Worm (Caenorhabditis elegans) whole organism, L1 larva: ENCODE data around the gene dgk-4.

Source experiments
- C04F5.9 ChIP-seq: sonication (generic microtip); optimal IDR thresholded peaks from 2 replicates; lab custom pipeline; 2016; ENCODE audit warnings: missing genetic modification characterization, missing compliant biosample characterization
- C16A3.4 ChIP-seq: fragments of 150-350 bp; optimal IDR thresholded peaks from 2 replicates; lab custom pipeline; 2014; ENCODE audit warnings: missing biosample characterization, missing genetic modification characterization
- F16B12.6 ChIP-seq: fragments of 150-350 bp; optimal IDR thresholded peaks from 2 replicates; lab custom pipeline; 2014; ENCODE audit warnings: missing biosample characterization, missing genetic modification characterization
- Y116A8C.19 ChIP-seq: sonication (generic microtip); optimal IDR thresholded peaks from 2 replicates; lab custom pipeline; 2016; ENCODE audit warnings: missing compliant biosample characterization, missing genetic modification characterization, borderline replicate concordance
- aha-1 ChIP-seq: fragments of 150-350 bp; optimal IDR thresholded peaks from 2 replicates; lab custom pipeline; 2014; ENCODE audit warnings: missing biosample characterization, missing genetic modification characterization
- blmp-1 ChIP-seq: fragments of 150-350 bp; optimal IDR thresholded peaks from 2 replicates; lab custom pipeline; 2014; ENCODE audit warnings: missing biosample characterization, missing genetic modification characterization
- ceh-63 ChIP-seq: fragments of 200-800 bp; sonication (Bioruptor generic); optimal IDR thresholded peaks from 2 replicates; lab custom pipeline; 2018; ENCODE audit warnings: mild to moderate bottlenecking, missing genetic modification characterization, missing compliant biosample characterization
- ceh-8 ChIP-seq: fragments of 200-800 bp; sonication (Bioruptor generic); optimal IDR thresholded peaks from 2 replicates; lab custom pipeline; 2018; ENCODE audit warnings: mild to moderate bottlenecking, missing genetic modification characterization, moderate library complexity, missing compliant biosample characterization
- ceh-82 ChIP-seq, 3 experiments: fragments of 150-350 bp in 1 of 3; sonication (generic microtip) in 2 of 3; optimal IDR thresholded peaks; 2 replicates each; lab custom pipeline; 2014 to 2017; ENCODE audit warnings: missing biosample characterization in 3 of 3, missing genetic modification characterization in 3 of 3
- ces-1 ChIP-seq: fragments of 150-350 bp; optimal IDR thresholded peaks from 2 replicates; lab custom pipeline; 2014; ENCODE audit warnings: missing biosample characterization, missing genetic modification reagents, missing genetic modification characterization
- dpl-1 ChIP-seq, 3 experiments: fragments of 150-350 bp in 2 of 3; sonication (generic microtip) in 1 of 3; optimal IDR thresholded peaks; 2 replicates each; lab custom pipeline; 2014 to 2017; ENCODE audit warnings: missing biosample characterization in 3 of 3, missing genetic modification characterization in 3 of 3, missing genetic modification reagents in 3 of 3
- efl-1 ChIP-seq, 4 experiments: fragments of 150-350 bp; optimal IDR thresholded peaks in 3 of 4; peaks in 1 of 4; 1 replicate in 1 of 4; 2 replicates in 3 of 4; lab custom pipeline; 2014; ENCODE audit warnings: missing biosample characterization in 2 of 4, missing genetic modification characterization in 2 of 4, missing genetic modification reagents in 2 of 4
- efl-3 ChIP-seq: fragments of 200-800 bp; sonication (Bioruptor generic); optimal IDR thresholded peaks from 2 replicates; lab custom pipeline; 2018; ENCODE audit warnings: mild to moderate bottlenecking, missing genetic modification characterization, missing compliant biosample characterization
- egl-27 ChIP-seq, 2 experiments: fragments of 150-350 bp in 1 of 2; sonication (generic microtip); optimal IDR thresholded peaks; 3 replicates each; lab custom pipeline; 2017 to 2018; ENCODE audit warnings: missing biosample characterization in 2 of 2, missing genetic modification characterization in 2 of 2, missing genetic modification reagents in 2 of 2
- ets-5 ChIP-seq: fragments of 200-800 bp; sonication (Bioruptor generic); IDR thresholded peaks from 2 replicates; pipeline ENCODE4 v1.3.6; 2022; ENCODE audit warnings: missing genetic modification characterization, missing compliant biosample characterization
- fkh-10 ChIP-seq: sonication (generic microtip); optimal IDR thresholded peaks from 2 replicates; lab custom pipeline; 2017; ENCODE audit warnings: missing biosample characterization, missing genetic modification reagents, missing genetic modification characterization
- fkh-4 ChIP-seq: sonication (generic microtip); optimal IDR thresholded peaks from 2 replicates; lab custom pipeline; 2016; ENCODE audit warnings: missing compliant biosample characterization, missing genetic modification characterization, borderline replicate concordance
- fkh-8 ChIP-seq: sonication (generic microtip); optimal IDR thresholded peaks from 2 replicates; lab custom pipeline; 2016; ENCODE audit warnings: mild to moderate bottlenecking, missing genetic modification characterization, missing compliant biosample characterization
- grh-1 ChIP-seq: fragments of 200-800 bp; sonication (Bioruptor generic); IDR thresholded peaks from 2 replicates; pipeline ENCODE4 v1.3.6; 2022; ENCODE audit warnings: missing genetic modification reagents, missing genetic modification characterization, missing compliant biosample characterization
- hlh-17 ChIP-seq: fragments of 200-800 bp; sonication (Bioruptor generic); optimal IDR thresholded peaks from 2 replicates; lab custom pipeline; 2018; ENCODE audit warnings: missing genetic modification characterization, mild to moderate bottlenecking, missing compliant biosample characterization, moderate library complexity, borderline replicate concordance
- irx-1 ChIP-seq: sonication (generic microtip); optimal IDR thresholded peaks from 2 replicates; lab custom pipeline; 2016; ENCODE audit warnings: missing genetic modification characterization, missing compliant biosample characterization
- jun-1 ChIP-seq: fragments of 150-350 bp; optimal IDR thresholded peaks from 2 replicates; lab custom pipeline; 2014; ENCODE audit warnings: missing biosample characterization, missing genetic modification reagents, missing genetic modification characterization
- lin-13 ChIP-seq: fragments of 150-350 bp; optimal IDR thresholded peaks from 2 replicates; lab custom pipeline; 2014; ENCODE audit warnings: missing biosample characterization, missing genetic modification reagents, missing genetic modification characterization
- lin-15B ChIP-seq: fragments of 150-350 bp; sonication (generic microtip); optimal IDR thresholded peaks from 3 replicates; lab custom pipeline; 2014; ENCODE audit warnings: missing biosample characterization, missing genetic modification characterization
- lir-3 ChIP-seq: sonication (generic microtip); optimal IDR thresholded peaks from 2 replicates; lab custom pipeline; 2016; ENCODE audit warnings: mild to moderate bottlenecking, missing genetic modification characterization, moderate library complexity, missing compliant biosample characterization; ENCODE audit not compliant: poor library complexity
- lsy-2 ChIP-seq, 2 experiments: fragments of 150-350 bp; optimal IDR thresholded peaks; 2 replicates each; lab custom pipeline; 2014; ENCODE audit warnings: missing biosample characterization in 2 of 2, missing genetic modification characterization in 2 of 2
- mab-9 ChIP-seq: fragments of 200-800 bp; sonication (Bioruptor generic); IDR thresholded peaks from 2 replicates; pipeline ENCODE4 v1.3.6; 2022; ENCODE audit warnings: missing genetic modification reagents, missing genetic modification characterization, missing compliant biosample characterization
- mdl-1 ChIP-seq, 2 experiments: fragments of 150-350 bp; optimal IDR thresholded peaks; 2 replicates each; lab custom pipeline; 2014 to 2017; ENCODE audit warnings: missing biosample characterization in 2 of 2, missing genetic modification characterization in 2 of 2, inconsistent platforms in 1 of 2
- mep-1 ChIP-seq: fragments of 150-350 bp; optimal IDR thresholded peaks from 2 replicates; lab custom pipeline; 2014; ENCODE audit warnings: missing biosample characterization, missing genetic modification characterization
- nhr-11 ChIP-seq: fragments of 150-350 bp; optimal IDR thresholded peaks from 2 replicates; lab custom pipeline; 2014; ENCODE audit warnings: missing biosample characterization, missing genetic modification characterization
- nhr-12 ChIP-seq: sonication (generic microtip); optimal IDR thresholded peaks from 2 replicates; lab custom pipeline; 2017; ENCODE audit warnings: missing biosample characterization, missing genetic modification characterization
- nhr-20 ChIP-seq: sonication (generic microtip); optimal IDR thresholded peaks from 2 replicates; lab custom pipeline; 2016; ENCODE audit warnings: mild to moderate bottlenecking, missing genetic modification characterization, missing compliant biosample characterization
- nhr-237 ChIP-seq: fragments of 150-350 bp; optimal IDR thresholded peaks from 2 replicates; lab custom pipeline; 2014; ENCODE audit warnings: missing biosample characterization, missing genetic modification characterization
- nhr-71 ChIP-seq: sonication (generic microtip); optimal IDR thresholded peaks from 2 replicates; lab custom pipeline; 2016; ENCODE audit warnings: mild to moderate bottlenecking, missing genetic modification characterization, moderate library complexity, missing compliant biosample characterization
- nhr-76 ChIP-seq: sonication (generic microtip); optimal IDR thresholded peaks from 2 replicates; lab custom pipeline; 2017; ENCODE audit warnings: missing biosample characterization, missing genetic modification characterization
- nhr-77 ChIP-seq: fragments of 150-350 bp; optimal IDR thresholded peaks from 2 replicates; lab custom pipeline; 2014; ENCODE audit warnings: missing biosample characterization, missing genetic modification characterization
- nhr-84 ChIP-seq: sonication (generic microtip); optimal IDR thresholded peaks from 2 replicates; lab custom pipeline; 2017; ENCODE audit warnings: missing biosample characterization, missing genetic modification characterization
- nhr-85 ChIP-seq: sonication (generic microtip); peaks from one replicate; lab custom pipeline; 2016; ENCODE audit warnings: missing genetic modification characterization, inconsistent platforms, missing compliant biosample characterization
- pag-3 ChIP-seq: sonication (generic microtip); optimal IDR thresholded peaks from 2 replicates; lab custom pipeline; 2017; ENCODE audit warnings: missing genetic modification characterization, mild to moderate bottlenecking, missing compliant biosample characterization, antibody characterized with exemption, borderline replicate concordance; ENCODE audit not compliant: insufficient read depth
- pqm-1 ChIP-seq: sonication (generic microtip); optimal IDR thresholded peaks from 3 replicates; lab custom pipeline; 2017; ENCODE audit warnings: missing biosample characterization, missing genetic modification characterization
- skn-1 ChIP-seq: fragments of 150-350 bp; optimal IDR thresholded peaks from 2 replicates; lab custom pipeline; 2014; ENCODE audit warnings: missing biosample characterization, missing genetic modification characterization
- snpc-4 ChIP-seq: fragments of 150-350 bp; optimal IDR thresholded peaks from 2 replicates; lab custom pipeline; 2014; ENCODE audit warnings: missing biosample characterization, missing genetic modification characterization
- snu-23 ChIP-seq: sonication (generic microtip); optimal IDR thresholded peaks from 2 replicates; lab custom pipeline; 2016; ENCODE audit warnings: missing genetic modification characterization, missing compliant biosample characterization
- sup-37 ChIP-seq: fragments of 200-800 bp; sonication (Bioruptor generic); optimal IDR thresholded peaks from 2 replicates; lab custom pipeline; 2018; ENCODE audit warnings: mild to moderate bottlenecking, missing genetic modification characterization, missing compliant biosample characterization
- unc-130 ChIP-seq: fragments of 150-350 bp; optimal IDR thresholded peaks from 2 replicates; lab custom pipeline; 2017; ENCODE audit warnings: missing biosample characterization, missing genetic modification characterization, inconsistent platforms
- unc-62 ChIP-seq: fragments of 150-350 bp; optimal IDR thresholded peaks from 2 replicates; lab custom pipeline; 2014; ENCODE audit warnings: missing biosample characterization, missing genetic modification reagents, missing genetic modification characterization
- unc-86 ChIP-seq: sonication (generic microtip); optimal IDR thresholded peaks from 2 replicates; lab custom pipeline; 2016; ENCODE audit warnings: missing genetic modification characterization, missing compliant biosample characterization
- unc-98 ChIP-seq: fragments of 200-800 bp; sonication (Bioruptor generic); IDR thresholded peaks from 2 replicates; pipeline ENCODE4 v1.3.6; 2022; ENCODE audit warnings: missing genetic modification characterization, missing compliant biosample characterization
- vab-15 ChIP-seq: sonication (generic microtip); optimal IDR thresholded peaks from 2 replicates; lab custom pipeline; 2017; ENCODE audit warnings: missing genotype, mild to moderate bottlenecking, missing genetic modification characterization, missing compliant biosample characterization
- zag-1 ChIP-seq: fragments of 150-350 bp; optimal IDR thresholded peaks from 2 replicates; lab custom pipeline; 2014; ENCODE audit warnings: missing biosample characterization, missing genetic modification characterization

The dgk-4 gene

DNA sequence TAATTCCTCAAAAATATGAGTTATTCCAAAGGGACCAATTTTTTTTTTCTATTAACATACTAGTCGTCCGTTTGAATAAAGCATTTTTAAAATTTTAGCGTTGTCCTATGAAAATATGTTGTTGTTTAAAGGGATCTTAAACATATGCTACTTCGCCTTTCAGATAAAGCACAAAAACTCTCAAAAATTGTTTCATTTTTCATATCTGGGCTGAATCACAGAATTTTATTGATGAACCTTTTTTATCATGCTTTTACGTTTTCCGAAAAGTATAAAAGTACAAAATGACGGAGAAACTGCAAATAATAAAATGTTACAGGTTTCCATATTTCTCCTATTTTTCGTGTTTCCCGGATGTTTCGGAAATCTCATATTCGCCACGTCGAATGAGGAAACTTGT, 35.4 kb upstream of the dgk-4 start, which contains the start of gene clec-181:
TSS of gene clec-181 (plus strand) at position 301 of the 400 bp plus-strand sequence.
- TF ChIP-seq unc-98 (GFP tag; lab: Robert Waterston, UW), result no peak

- TF ChIP-seq skn-1 (tag; lab: Kevin White, UChicago) (no peak), mdl-1 (tag; optimal IDR thresholded peaks at IDR 0.05; lab: Kevin White, UChicago) (peak in 1 of 2 experiments; percentile 4), blmp-1 (tag; lab: Kevin White, UChicago) (peak; percentile 86), unc-62 (GFP tag; lab: Kevin White, UChicago) (no peak), pag-3 (no peak), ets-5 (GFP tag; lab: Robert Waterston, UW) (no peak), egl-27 (tag; optimal IDR thresholded peaks at IDR 0.05; lab: Kevin White, UChicago) (no peak), fkh-10 (GFP tag; lab: Kevin White, UChicago) (no peak), snpc-4 (no peak), nhr-85 (tag; lab: Kevin White, UChicago) (peak; percentile 19), nhr-11 (no peak), nhr-77 (tag; lab: Kevin White, UChicago) (no peak), grh-1 (no peak), lin-13 (GFP tag; lab: Kevin White, UChicago) (no peak), ces-1 (GFP tag; lab: Kevin White, UChicago) (no peak), lir-3 (tag; lab: Kevin White, UChicago) (peak; percentile 0), ceh-63 (GFP tag; lab: Kevin White, UChicago) (no peak), nhr-71 (tag; lab: Kevin White, UChicago) (peak; percentile 40), C04F5.9 (tag; lab: Kevin White, UChicago) (no peak), jun-1 (no peak), irx-1 (tag; lab: Kevin White, UChicago) (no peak), pqm-1 (tag; lab: Kevin White, UChicago) (no peak), efl-3 (GFP tag; lab: Kevin White, UChicago) (no peak), aha-1 (no peak), F16B12.6 (tag; lab: Kevin White, UChicago) (no peak), hlh-17 (GFP tag; lab: Kevin White, UChicago) (no peak), ceh-8 (GFP tag; lab: Kevin White, UChicago) (no peak), ceh-82 (tag; optimal IDR thresholded peaks at IDR 0.05; lab: Kevin White, UChicago) (peak in 2 of 3 experiments; percentile 3 to 39), fkh-8 (tag; lab: Kevin White, UChicago) (no peak), fkh-4 (tag; lab: Kevin White, UChicago) (no peak), dpl-1 (GFP tag; optimal IDR thresholded peaks at IDR 0.05; lab: Kevin White, UChicago) (peak in 1 of 3 experiments; percentile 21), lsy-2 (tag; optimal IDR thresholded peaks at IDR 0.05; lab: Kevin White, UChicago) (peak; percentile 29 to 58), nhr-20 (tag; lab: Kevin White, UChicago) (no peak), zag-1 (tag; lab: Kevin White, UChicago) (no peak), Y116A8C.19 (tag; lab: Kevin White, UChicago) (no peak), mab-9 (GFP tag; lab: Robert Waterston, UW) (no peak), vab-15 (tag; lab: Kevin White, UChicago) (no peak), mep-1 (tag; lab: Kevin White, UChicago) (peak; percentile 58), nhr-84 (tag; lab: Kevin White, UChicago) (no peak), lin-15B (tag; lab: Kevin White, UChicago) (no peak), unc-86 (tag; lab: Kevin White, UChicago) (no peak), nhr-237 (tag; lab: Kevin White, UChicago) (no peak), unc-98 (GFP tag; lab: Robert Waterston, UW) (no peak), sup-37 (GFP tag; lab: Kevin White, UChicago) (no peak), snu-23 (peak; percentile 48), C16A3.4 (tag; lab: Kevin White, UChicago) (no peak), unc-130 (no peak), nhr-12 (no peak), efl-1 (optimal IDR thresholded peaks at IDR 0.05; lab: Kevin White, UChicago) (peak; percentile 63 to 82), efl-1 (GFP tag; optimal IDR thresholded peaks at IDR 0.05 in 1 of 2; lab: Kevin White, UChicago) (peak in 1 of 2 experiments; percentile 12), nhr-76 (tag; lab: Kevin White, UChicago) (no peak)
These were observed 33.6 kb upstream of the dgk-4 start for ce11 chrIV:8597504-8597903.
